Worm (Caenorhabditis elegans) whole organism, L2 larva: Measurements from ENCODE around the gene acp-7.

Source experiments
- C34F6.9 ChIP-seq: fragments of 150-350 bp; optimal IDR thresholded peaks from 2 replicates; lab custom pipeline; 2014; ENCODE audit warnings: missing biosample characterization, missing genetic modification characterization
- F13H6.1 ChIP-seq: sonication (generic microtip); optimal IDR thresholded peaks from 2 replicates; lab custom pipeline; 2016; ENCODE audit warnings: missing genetic modification characterization, missing compliant biosample characterization
- R02D3.7 ChIP-seq: fragments of 150-350 bp; optimal IDR thresholded peaks from 2 replicates; lab custom pipeline; 2014; ENCODE audit warnings: missing biosample characterization, missing genetic modification characterization
- Y55F3AM.14 ChIP-seq: fragments of 200-800 bp; sonication (Bioruptor generic); optimal IDR thresholded peaks from 2 replicates; lab custom pipeline; 2018; ENCODE audit warnings: mild to moderate bottlenecking, missing genetic modification characterization, missing compliant biosample characterization
- alr-1 ChIP-seq: fragments of 150-350 bp; optimal IDR thresholded peaks from 2 replicates; lab custom pipeline; 2014; ENCODE audit warnings: missing biosample characterization, missing genetic modification characterization
- aly-2 ChIP-seq: fragments of 150-350 bp; optimal IDR thresholded peaks from 2 replicates; lab custom pipeline; 2014; ENCODE audit warnings: missing biosample characterization, missing genetic modification characterization
- ama-1 ChIP-seq: fragments of 150-350 bp; optimal IDR thresholded peaks from 2 replicates; lab custom pipeline; 2018; ENCODE audit warnings: inconsistent platforms
- blmp-1 ChIP-seq: sonication (generic microtip); optimal IDR thresholded peaks from 2 replicates; lab custom pipeline; 2017; ENCODE audit warnings: missing genetic modification characterization, mild to moderate bottlenecking, missing compliant biosample characterization, antibody characterized with exemption, moderate library complexity; ENCODE audit not compliant: insufficient read depth
- crh-2 ChIP-seq: sonication (generic microtip); optimal IDR thresholded peaks from 2 replicates; lab custom pipeline; 2017; ENCODE audit warnings: missing biosample characterization, missing genetic modification characterization
- egl-27 ChIP-seq: sonication (generic microtip); optimal IDR thresholded peaks from 3 replicates; lab custom pipeline; 2017; ENCODE audit warnings: missing biosample characterization, missing genetic modification reagents, missing genetic modification characterization
- elt-1 ChIP-seq: fragments of 150-350 bp; optimal IDR thresholded peaks from 2 replicates; lab custom pipeline; 2014; ENCODE audit warnings: missing biosample characterization, missing genetic modification characterization
- elt-3 ChIP-seq: sonication (generic microtip); optimal IDR thresholded peaks from 2 replicates; lab custom pipeline; 2017; ENCODE audit warnings: missing biosample characterization, missing genetic modification characterization
- fos-1 ChIP-seq: fragments of 150-350 bp; optimal IDR thresholded peaks from 2 replicates; lab custom pipeline; 2014; ENCODE audit warnings: missing biosample characterization, missing genetic modification characterization
- gmeb-1 ChIP-seq: fragments of 150-350 bp; optimal IDR thresholded peaks from 2 replicates; lab custom pipeline; 2014; ENCODE audit warnings: missing biosample characterization, missing genetic modification characterization
- lin-13 ChIP-seq: fragments of 150-350 bp; optimal IDR thresholded peaks from 2 replicates; lab custom pipeline; 2014; ENCODE audit warnings: missing biosample characterization, missing genetic modification reagents, missing genetic modification characterization
- lin-39 ChIP-seq: fragments of 150-350 bp; optimal IDR thresholded peaks from 2 replicates; lab custom pipeline; 2014; ENCODE audit warnings: missing biosample characterization, missing genetic modification reagents, missing genetic modification characterization
- lsy-2 ChIP-seq, 2 experiments: fragments of 150-350 bp in 1 of 2; sonication (generic microtip) in 1 of 2; optimal IDR thresholded peaks; 2 replicates each; lab custom pipeline; 2014 to 2017; ENCODE audit warnings: missing biosample characterization in 2 of 2, missing genetic modification characterization in 2 of 2
- mdl-1 ChIP-seq, 2 experiments: fragments of 150-350 bp in 1 of 2; sonication (generic microtip) in 1 of 2; optimal IDR thresholded peaks; 2 replicates each; lab custom pipeline; 2017; ENCODE audit warnings: missing biosample characterization in 2 of 2, missing genetic modification characterization in 2 of 2
- nhr-11 ChIP-seq: fragments of 150-350 bp; optimal IDR thresholded peaks from 2 replicates; lab custom pipeline; 2014; ENCODE audit warnings: missing biosample characterization, missing genetic modification characterization
- nhr-129 ChIP-seq: fragments of 150-350 bp; optimal IDR thresholded peaks from 2 replicates; lab custom pipeline; 2014; ENCODE audit warnings: missing biosample characterization, missing genetic modification characterization
- nhr-23 ChIP-seq: fragments of 150-350 bp; optimal IDR thresholded peaks from 2 replicates; lab custom pipeline; 2014; ENCODE audit warnings: missing biosample characterization, missing genetic modification reagents, missing genetic modification characterization
- nhr-237 ChIP-seq: fragments of 150-350 bp; optimal IDR thresholded peaks from 2 replicates; lab custom pipeline; 2014; ENCODE audit warnings: missing biosample characterization, missing genetic modification characterization
- nhr-25 ChIP-seq: fragments of 150-350 bp; sonication (generic microtip); optimal IDR thresholded peaks from 3 replicates; lab custom pipeline; 2014; ENCODE audit warnings: missing biosample characterization, missing genetic modification characterization
- nhr-6 ChIP-seq: fragments of 150-350 bp; optimal IDR thresholded peaks from 2 replicates; lab custom pipeline; 2014; ENCODE audit warnings: missing biosample characterization, missing genetic modification characterization
- sem-4 ChIP-seq: fragments of 150-350 bp; optimal IDR thresholded peaks from 2 replicates; lab custom pipeline; 2014; ENCODE audit warnings: missing biosample characterization, missing genetic modification reagents, missing genetic modification characterization
- skn-1 ChIP-seq: sonication (generic microtip); optimal IDR thresholded peaks from 2 replicates; lab custom pipeline; 2017; ENCODE audit warnings: missing biosample characterization, missing genetic modification characterization
- sma-9 ChIP-seq, 2 experiments: fragments of 150-350 bp in 1 of 2; sonication (generic microtip) in 1 of 2; optimal IDR thresholded peaks; 2 replicates each; lab custom pipeline; 2014 to 2016; ENCODE audit warnings: missing genetic modification characterization in 2 of 2, mild to moderate bottlenecking in 1 of 2, missing biosample characterization in 1 of 2, missing compliant biosample characterization in 1 of 2, missing genetic modification reagents in 1 of 2, moderate library complexity in 1 of 2
- snpc-4 ChIP-seq: fragments of 150-350 bp; optimal IDR thresholded peaks from 2 replicates; lab custom pipeline; 2014; ENCODE audit warnings: missing biosample characterization, missing genetic modification characterization
- unc-39 ChIP-seq: fragments of 150-350 bp; optimal IDR thresholded peaks from 2 replicates; lab custom pipeline; 2014; ENCODE audit warnings: missing biosample characterization, missing genetic modification characterization
- unc-55 ChIP-seq: fragments of 150-350 bp; sonication (generic microtip); optimal IDR thresholded peaks from 3 replicates; lab custom pipeline; 2014; ENCODE audit warnings: missing biosample characterization, missing genetic modification reagents, missing genetic modification characterization
- zag-1 ChIP-seq: fragments of 150-350 bp; optimal IDR thresholded peaks from 2 replicates; lab custom pipeline; 2014; ENCODE audit warnings: missing biosample characterization, missing genetic modification characterization
- ztf-1 ChIP-seq: fragments of 200-800 bp; sonication (Bioruptor generic); conservative IDR thresholded peaks from 2 replicates; pipeline ENCODE4 v1.3.6; 2022; ENCODE audit warnings: missing genetic modification characterization, missing compliant biosample characterization

Gene acp-7

ce11 chrIV:6443018-6443417 lies 11.5 kb upstream of the acp-7 start:
- TF ChIP-seq nhr-129 (tag; lab: Kevin White, UChicago) = no peak
- no peak for TF ChIP-seq egl-27 (tag; lab: Kevin White, UChicago)
- no peak for TF ChIP-seq F13H6.1 (tag; lab: Kevin White, UChicago)
- TF ChIP-seq aly-2 (tag; lab: Kevin White, UChicago) = no peak
- no peak for TF ChIP-seq ztf-1 (GFP tag; lab: Robert Waterston, UW)
- TF ChIP-seq C34F6.9 = no peak
- no peak for TF ChIP-seq lin-39 (tag; lab: Kevin White, UChicago)
- no peak for TF ChIP-seq nhr-25 (tag; lab: Kevin White, UChicago)
- TF ChIP-seq mdl-1 (tag; optimal IDR thresholded peaks at IDR 0.05; lab: Kevin White, UChicago) = no peak
- no peak for TF ChIP-seq blmp-1 (tag; lab: Kevin White, UChicago)
- no peak for TF ChIP-seq nhr-23 (tag; lab: Kevin White, UChicago)
- TF ChIP-seq unc-55 (GFP tag; lab: Kevin White, UChicago) = no peak
- TF ChIP-seq sem-4 (tag; lab: Kevin White, UChicago) = no peak
- no peak for TF ChIP-seq nhr-6 (tag; lab: Kevin White, UChicago)

- TF ChIP-seq lin-13 (GFP tag; lab: Kevin White, UChicago) (no peak), F13H6.1 (tag; lab: Kevin White, UChicago) (peak; percentile 59), gmeb-1 (peak; percentile 26), unc-55 (GFP tag; lab: Kevin White, UChicago) (peak; percentile 23), Y55F3AM.14 (no peak), C34F6.9 (peak; percentile 2), zag-1 (tag; lab: Kevin White, UChicago) (no peak), lsy-2 (tag; optimal IDR thresholded peaks at IDR 0.05; lab: Kevin White, UChicago) (peak; percentile 21 to 39), sma-9 (GFP tag; optimal IDR thresholded peaks at IDR 0.05; lab: Kevin White, UChicago) (peak; percentile 42), sma-9 (tag; optimal IDR thresholded peaks at IDR 0.05; lab: Kevin White, UChicago) (no peak)
Observed at ce11 chrIV:6442016-6442618, 10.6 kb upstream of the acp-7 start.

DNA sequence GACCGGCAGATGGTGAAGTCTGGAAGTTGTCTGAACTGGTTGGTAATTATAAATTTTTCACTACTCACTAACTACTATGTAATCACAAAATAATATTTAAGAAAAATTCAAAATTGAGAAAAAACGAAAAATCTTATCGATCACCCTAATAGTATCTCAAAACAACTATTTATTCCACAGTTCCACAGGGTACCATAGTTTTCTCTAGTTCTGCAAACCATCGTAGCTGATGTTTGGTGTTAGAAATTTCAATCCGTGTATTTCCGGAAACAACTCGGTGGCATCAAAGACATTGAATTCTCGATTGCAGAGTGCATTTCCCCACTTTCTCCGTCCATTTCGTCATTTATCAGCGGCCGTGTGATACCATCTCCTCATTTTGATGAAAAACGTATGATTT lies 10.1 kb upstream of the acp-7 start, which contains the start of gene Y73B6BL.31:
Gene Y73B6BL.31 (plus strand): TSS at position 301 of the 400 bp plus-strand sequence.
- no peak for TF ChIP-seq nhr-11 (tag; lab: Kevin White, UChicago)
- no peak for TF ChIP-seq ama-1
- TF ChIP-seq skn-1 (tag; lab: Kevin White, UChicago) = no peak
- TF ChIP-seq unc-39 (tag; lab: Kevin White, UChicago) = no peak
- no peak for TF ChIP-seq nhr-25 (tag; lab: Kevin White, UChicago)
- no peak for TF ChIP-seq R02D3.7 (tag; lab: Kevin White, UChicago)
- no peak for TF ChIP-seq sem-4 (tag; lab: Kevin White, UChicago)
- TF ChIP-seq fos-1 (tag; lab: Kevin White, UChicago) = no peak
- no peak for TF ChIP-seq C34F6.9
- no peak for TF ChIP-seq elt-3 (tag; lab: Kevin White, UChicago)
- TF ChIP-seq snpc-4 (tag; lab: Kevin White, UChicago) = no peak
- TF ChIP-seq alr-1 (tag; lab: Kevin White, UChicago) = no peak
- no peak for TF ChIP-seq aly-2 (tag; lab: Kevin White, UChicago)
- no peak for TF ChIP-seq lsy-2 (tag; optimal IDR thresholded peaks at IDR 0.05; lab: Kevin White, UChicago)
- no peak for TF ChIP-seq gmeb-1

- TF ChIP-seq elt-3 (tag; lab: Kevin White, UChicago) (no peak), nhr-6 (tag; lab: Kevin White, UChicago) (no peak)
- TF ChIP-seq, all 48 proteins: peak for 0
Observed at ce11 chrIV:6438051-6438450, 6.6 kb upstream of the acp-7 start, which contains the start of gene dlc-5. dlc-5 (plus strand) TSS chrIV:6438204.

ce11 chrIV:6433424-6433823 lies 1.9 kb upstream of the acp-7 start:
- peak; percentile 19 for TF ChIP-seq crh-2
- no peak for TF ChIP-seq elt-1
- TF ChIP-seq sma-9 (GFP tag; optimal IDR thresholded peaks at IDR 0.05; lab: Kevin White, UChicago) = peak; percentile 21
- no peak for TF ChIP-seq sma-9 (tag; optimal IDR thresholded peaks at IDR 0.05; lab: Kevin White, UChicago)
- peak; percentile 33 for TF ChIP-seq gmeb-1
- no peak for TF ChIP-seq nhr-237 (tag; lab: Kevin White, UChicago)
- peak; percentile 88 for TF ChIP-seq fos-1 (tag; lab: Kevin White, UChicago)
